Worm (Caenorhabditis elegans) whole organism, L4 larva: ENCODE results near the gene arrd-13.

Experiments used
- F26F4.8 ChIP-seq: fragments of 200-800 bp; sonication (Bioruptor generic); conservative IDR thresholded peaks from 2 replicates; pipeline ENCODE4 v1.3.6; 2022; ENCODE audit warnings: missing genetic modification characterization, missing compliant biosample characterization
- R02D3.7 ChIP-seq: fragments of 150-350 bp; sonication (generic microtip); optimal IDR thresholded peaks from 3 replicates; lab custom pipeline; 2014; ENCODE audit warnings: missing biosample characterization, missing genetic modification characterization
- Y48G9A.11 ChIP-seq: fragments of 200-800 bp; sonication (Bioruptor generic); IDR thresholded peaks from 2 replicates; pipeline ENCODE4 v1.3.6; 2022; ENCODE audit warnings: missing genetic modification reagents, missing genetic modification characterization, missing compliant biosample characterization
- ZK337.2 ChIP-seq: fragments of 200-800 bp; sonication (Bioruptor generic); IDR thresholded peaks from 2 replicates; pipeline ENCODE4 v1.3.6; 2022; ENCODE audit warnings: missing genetic modification reagents, missing genetic modification characterization, missing compliant biosample characterization
- ceh-20 ChIP-seq: fragments of 200-800 bp; sonication (Bioruptor generic); IDR thresholded peaks from 2 replicates; pipeline ENCODE4 v1.3.6; 2022; ENCODE audit warnings: missing genetic modification reagents, missing genetic modification characterization, missing compliant biosample characterization
- ceh-32 ChIP-seq: sonication (generic microtip); optimal IDR thresholded peaks from 2 replicates; lab custom pipeline; 2016; ENCODE audit warnings: mild to moderate bottlenecking, missing genetic modification characterization, missing compliant biosample characterization; ENCODE audit not compliant: poor library complexity
- ceh-44 ChIP-seq: fragments of 200-800 bp; sonication (Bioruptor generic); IDR thresholded peaks from 2 replicates; pipeline ENCODE4 v1.3.6; 2022; ENCODE audit warnings: missing genetic modification reagents, missing genetic modification characterization, missing compliant biosample characterization
- ceh-62 ChIP-seq: sonication (generic microtip); optimal IDR thresholded peaks from 2 replicates; lab custom pipeline; 2017; ENCODE audit warnings: missing biosample characterization, missing genetic modification characterization
- cey-2 ChIP-seq: sonication (generic microtip); optimal IDR thresholded peaks from 3 replicates; lab custom pipeline; 2017; ENCODE audit warnings: missing genetic modification characterization, mild to moderate bottlenecking, missing compliant biosample characterization, antibody characterized with exemption, borderline replicate concordance; ENCODE audit not compliant: insufficient read depth
- daf-16 ChIP-seq, 3 experiments: sonication (generic microtip); optimal IDR thresholded peaks; 2 replicates each; lab custom pipeline; 2016 to 2017; ENCODE audit warnings: missing genetic modification characterization in 3 of 3, missing genetic modification reagents in 3 of 3, mild to moderate bottlenecking in 2 of 3, missing compliant biosample characterization in 2 of 3, missing biosample characterization in 1 of 3, moderate library complexity in 1 of 3
- daf-8 ChIP-seq: fragments of 200-800 bp; sonication (Bioruptor generic); IDR thresholded peaks from 2 replicates; pipeline ENCODE4 v1.3.6; 2022; ENCODE audit warnings: missing genetic modification characterization, missing compliant biosample characterization
- dmd-8 ChIP-seq: fragments of 200-800 bp; sonication (Bioruptor generic); IDR thresholded peaks from 2 replicates; pipeline ENCODE4 v1.3.6; 2022; ENCODE audit warnings: missing genetic modification characterization, missing compliant biosample characterization
- dmd-9 ChIP-seq: fragments of 200-800 bp; sonication (Bioruptor generic); IDR thresholded peaks from 2 replicates; pipeline ENCODE4 v1.3.6; 2022; ENCODE audit warnings: missing genetic modification reagents, missing genetic modification characterization, missing compliant biosample characterization
- dpl-1 ChIP-seq: fragments of 150-350 bp; optimal IDR thresholded peaks from 2 replicates; lab custom pipeline; 2014; ENCODE audit warnings: missing biosample characterization, missing genetic modification reagents, missing genetic modification characterization
- dve-1 ChIP-seq: sonication (generic microtip); optimal IDR thresholded peaks from 2 replicates; lab custom pipeline; 2017; ENCODE audit warnings: antibody characterized with exemption, mild to moderate bottlenecking, missing genetic modification characterization, missing compliant biosample characterization; ENCODE audit not compliant: insufficient read depth
- fkh-10 ChIP-seq: fragments of 150-350 bp; optimal IDR thresholded peaks from 2 replicates; lab custom pipeline; 2014; ENCODE audit warnings: missing biosample characterization, missing genetic modification reagents, missing genetic modification characterization
- gei-8 ChIP-seq: fragments of 200-800 bp; sonication (Bioruptor generic); optimal IDR thresholded peaks from 2 replicates; lab custom pipeline; 2018; ENCODE audit warnings: mild to moderate bottlenecking, missing genetic modification characterization, missing compliant biosample characterization
- hlh-11 ChIP-seq: fragments of 200-800 bp; sonication (Bioruptor generic); optimal IDR thresholded peaks from 2 replicates; lab custom pipeline; 2018; ENCODE audit warnings: mild to moderate bottlenecking, missing genetic modification characterization, missing compliant biosample characterization
- hlh-30 ChIP-seq: sonication (generic microtip); optimal IDR thresholded peaks from 2 replicates; lab custom pipeline; 2017; ENCODE audit warnings: antibody characterized with exemption, mild to moderate bottlenecking, missing genetic modification characterization, missing compliant biosample characterization; ENCODE audit not compliant: insufficient read depth
- jun-1 ChIP-seq: fragments of 150-350 bp; optimal IDR thresholded peaks from 2 replicates; lab custom pipeline; 2014; ENCODE audit warnings: missing biosample characterization, missing genetic modification reagents, missing genetic modification characterization
- lim-7 ChIP-seq: fragments of 200-800 bp; sonication (Bioruptor generic); IDR thresholded peaks from 2 replicates; pipeline ENCODE4 v1.3.6; 2022; ENCODE audit warnings: missing genetic modification characterization, missing compliant biosample characterization
- lin-1 ChIP-seq: fragments of 200-800 bp; sonication (Bioruptor generic); IDR thresholded peaks from 2 replicates; pipeline ENCODE4 v1.3.6; 2022; ENCODE audit warnings: missing genetic modification reagents, missing genetic modification characterization, missing compliant biosample characterization
- lin-38 ChIP-seq: fragments of 200-800 bp; sonication (Bioruptor generic); IDR thresholded peaks from 2 replicates; pipeline ENCODE4 v1.3.6; 2022; ENCODE audit warnings: missing genetic modification reagents, missing genetic modification characterization, missing compliant biosample characterization
- lir-3 ChIP-seq: sonication (generic microtip); optimal IDR thresholded peaks from 2 replicates; lab custom pipeline; 2016; ENCODE audit warnings: mild to moderate bottlenecking, missing genetic modification characterization, missing compliant biosample characterization
- lsy-2 ChIP-seq, 2 experiments: fragments of 150-350 bp in 1 of 2; sonication (generic microtip) in 1 of 2; optimal IDR thresholded peaks; 2 replicates each; lab custom pipeline; 2014 to 2017; ENCODE audit warnings: missing biosample characterization in 2 of 2, missing genetic modification characterization in 2 of 2
- madf-5 ChIP-seq, 2 experiments: fragments of 200-800 bp; sonication (Bioruptor generic); IDR thresholded peaks; 2 replicates each; pipeline ENCODE4 v1.3.6; 2022; ENCODE audit warnings: missing compliant biosample characterization in 2 of 2, missing genetic modification characterization in 2 of 2
- mdt-29 ChIP-seq: fragments of 200-800 bp; sonication (Bioruptor generic); IDR thresholded peaks from 2 replicates; pipeline ENCODE4 v1.3.6; 2022; ENCODE audit warnings: missing genetic modification reagents, missing genetic modification characterization, missing compliant biosample characterization
- mes-2 ChIP-seq: sonication (generic microtip); optimal IDR thresholded peaks from 2 replicates; lab custom pipeline; 2016; ENCODE audit warnings: missing genotype, mild to moderate bottlenecking, missing genetic modification characterization, missing compliant biosample characterization; ENCODE audit not compliant: poor library complexity, severe bottlenecking
- mxl-2 ChIP-seq: fragments of 200-800 bp; sonication (Bioruptor generic); conservative IDR thresholded peaks from 2 replicates; pipeline ENCODE4 v1.3.6; 2022; ENCODE audit warnings: missing genetic modification reagents, missing genetic modification characterization, missing compliant biosample characterization
- nhr-237 ChIP-seq: sonication (generic microtip); optimal IDR thresholded peaks from 2 replicates; lab custom pipeline; 2017; ENCODE audit warnings: missing biosample characterization, missing genetic modification characterization
- nhr-28 ChIP-seq: fragments of 150-350 bp; optimal IDR thresholded peaks from 2 replicates; lab custom pipeline; 2014; ENCODE audit warnings: missing biosample characterization, missing genetic modification characterization
- php-3 ChIP-seq: fragments of 200-800 bp; sonication (Bioruptor generic); IDR thresholded peaks from 2 replicates; pipeline ENCODE4 v1.3.6; 2022; ENCODE audit warnings: missing genetic modification reagents, missing genetic modification characterization, missing compliant biosample characterization
- sdz-12 ChIP-seq: fragments of 200-800 bp; sonication (Bioruptor generic); optimal IDR thresholded peaks from 2 replicates; lab custom pipeline; 2018; ENCODE audit warnings: mild to moderate bottlenecking, missing genetic modification characterization, missing compliant biosample characterization
- snpc-1.2 ChIP-seq: fragments of 200-800 bp; sonication (Bioruptor generic); IDR thresholded peaks from 2 replicates; pipeline ENCODE4 v1.3.6; 2022; ENCODE audit warnings: missing genetic modification reagents, missing genetic modification characterization, missing compliant biosample characterization
- snpc-4 ChIP-seq: fragments of 150-350 bp; optimal IDR thresholded peaks from 2 replicates; lab custom pipeline; 2014; ENCODE audit warnings: missing biosample characterization, missing genetic modification characterization
- spr-1 ChIP-seq: sonication (generic microtip); optimal IDR thresholded peaks from 2 replicates; lab custom pipeline; 2016; ENCODE audit warnings: mild to moderate bottlenecking, missing genetic modification characterization, missing compliant biosample characterization
- spr-3 ChIP-seq: fragments of 200-800 bp; sonication (Bioruptor generic); optimal IDR thresholded peaks from 2 replicates; lab custom pipeline; 2018; ENCODE audit warnings: mild to moderate bottlenecking, missing genetic modification characterization, missing compliant biosample characterization
- unc-130 ChIP-seq: sonication (generic microtip); optimal IDR thresholded peaks from 2 replicates; lab custom pipeline; 2016; ENCODE audit warnings: missing genetic modification reagents, missing genetic modification characterization, missing compliant biosample characterization
- vab-7 ChIP-seq: fragments of 200-800 bp; sonication (Bioruptor generic); IDR thresholded peaks from 2 replicates; pipeline ENCODE4 v1.3.6; 2022; ENCODE audit warnings: missing genetic modification reagents, missing genetic modification characterization, missing compliant biosample characterization
- zfp-2 ChIP-seq: sonication (generic microtip); optimal IDR thresholded peaks from 2 replicates; lab custom pipeline; 2016; ENCODE audit warnings: mild to moderate bottlenecking, missing genetic modification characterization, missing compliant biosample characterization
- zip-11 ChIP-seq: fragments of 200-800 bp; sonication (Bioruptor generic); IDR thresholded peaks from 2 replicates; pipeline ENCODE4 v1.3.6; 2022; ENCODE audit warnings: missing genetic modification characterization, missing compliant biosample characterization
- ztf-7 ChIP-seq: fragments of 150-350 bp; optimal IDR thresholded peaks from 2 replicates; lab custom pipeline; 2014; ENCODE audit warnings: missing biosample characterization, missing genetic modification characterization

Gene arrd-13

DNA sequence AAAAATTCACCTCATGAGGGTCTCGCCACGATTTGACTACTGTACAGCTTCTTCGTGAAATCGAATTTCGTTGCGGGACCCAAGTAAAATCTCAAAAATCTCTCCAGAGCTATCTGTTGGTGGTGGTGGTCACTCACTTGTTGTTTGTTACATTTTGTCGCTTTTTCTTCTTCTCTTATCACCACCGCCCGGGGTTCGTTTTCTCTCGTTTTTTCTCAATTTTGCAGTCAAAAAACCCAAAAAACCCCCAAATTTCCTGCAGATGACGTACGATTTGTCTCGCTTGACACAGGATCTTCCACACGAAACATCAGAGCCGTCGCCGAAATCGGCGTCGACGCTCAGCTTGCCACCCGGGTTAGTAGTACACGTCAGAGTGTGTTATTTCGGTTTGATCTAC is 22.1 kb upstream of the arrd-13 start, which contains the start of gene R06B9.5:
Gene R06B9.5, plus strand, starts transcription at position 232 of the 400 bp plus-strand sequence.
- TF ChIP-seq daf-16 (GFP tag; optimal IDR thresholded peaks at IDR 0.05; lab: Kevin White, UChicago): no peak
- peak; percentile 5 for TF ChIP-seq daf-16 (tag; optimal IDR thresholded peaks at IDR 0.05; lab: Kevin White, UChicago)
- no peak for TF ChIP-seq madf-5 (GFP tag; IDR thresholded peaks at IDR 0.05; lab: Robert Waterston, UW)

DNA sequence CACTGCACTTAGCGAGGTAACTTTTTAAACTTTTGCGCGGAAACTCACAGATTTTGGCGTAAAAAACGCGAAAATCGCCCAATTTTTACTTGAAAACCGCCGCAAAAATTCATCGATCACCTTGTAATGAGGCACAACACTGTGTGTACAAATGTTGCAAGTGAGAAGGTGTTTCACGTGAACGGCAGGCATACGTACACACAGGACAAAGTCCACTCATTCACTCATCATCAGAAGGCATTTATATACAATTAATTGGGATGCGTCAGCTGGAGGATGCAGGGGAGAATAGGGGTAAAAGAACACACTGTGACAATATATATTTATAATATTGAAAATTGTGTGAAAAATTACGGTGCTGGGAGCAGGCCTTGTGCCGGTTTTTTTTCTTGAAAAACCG is 21.3 kb upstream of the arrd-13 start:
- peak; percentile 28 for TF ChIP-seq nhr-28 (tag; lab: Kevin White, UChicago)
- TF ChIP-seq zfp-2: no peak
- TF ChIP-seq lsy-2 (tag; optimal IDR thresholded peaks at IDR 0.05; lab: Kevin White, UChicago): peak in 1 of 2 experiments; percentile 1
- TF ChIP-seq lim-7 (GFP tag; lab: Robert Waterston, UW): no peak
- TF ChIP-seq daf-16 (GFP tag; optimal IDR thresholded peaks at IDR 0.05; lab: Kevin White, UChicago): no peak
- peak; percentile 52 for TF ChIP-seq daf-16 (tag; optimal IDR thresholded peaks at IDR 0.05; lab: Kevin White, UChicago)
- peak; percentile 51; the same call in 1 of the 2 replicates for TF ChIP-seq snpc-1.2 (GFP tag; lab: Robert Waterston, UW)
- peak; percentile 22 for TF ChIP-seq hlh-11 (tag; lab: Kevin White, UChicago)
- TF ChIP-seq mxl-2 (GFP tag; lab: Robert Waterston, UW): peak; percentile 88
- TF ChIP-seq hlh-30 (tag; lab: Kevin White, UChicago): peak; percentile 18
- peak; percentile 34 for TF ChIP-seq dve-1 (tag; lab: Kevin White, UChicago)

- TF ChIP-seq php-3 (GFP tag; lab: Robert Waterston, UW) (peak; percentile 39; the same call in 1 of the 2 replicates), madf-5 (GFP tag; IDR thresholded peaks at IDR 0.05; lab: Robert Waterston, UW) (no peak), dmd-9 (no peak), daf-16 (GFP tag; optimal IDR thresholded peaks at IDR 0.05; lab: Kevin White, UChicago) (no peak), daf-16 (tag; optimal IDR thresholded peaks at IDR 0.05; lab: Kevin White, UChicago) (peak; percentile 99), fkh-10 (no peak), mdt-29 (GFP tag; lab: Robert Waterston, UW) (no peak), lin-1 (GFP tag; lab: Robert Waterston, UW) (0 out of 2 replicates have a peak, but pooled peaks have one; percentile 12), ceh-62 (tag; lab: Kevin White, UChicago) (no peak), ceh-20 (GFP tag; lab: Robert Waterston, UW) (no peak), ZK337.2 (GFP tag; lab: Robert Waterston, UW) (no peak), zfp-2 (no peak), nhr-237 (tag; lab: Kevin White, UChicago) (no peak), unc-130 (GFP tag; lab: Kevin White, UChicago) (no peak), vab-7 (GFP tag; lab: Robert Waterston, UW) (no peak), snpc-4 (no peak), ztf-7 (tag; lab: Kevin White, UChicago) (no peak), spr-3 (no peak), sdz-12 (GFP tag; lab: Kevin White, UChicago) (no peak), ceh-44 (GFP tag; lab: Robert Waterston, UW) (no peak), R02D3.7 (tag; lab: Kevin White, UChicago) (no peak), F26F4.8 (GFP tag; lab: Robert Waterston, UW) (no peak), zip-11 (GFP tag; lab: Robert Waterston, UW) (no peak), jun-1 (tag; lab: Kevin White, UChicago) (no peak), ceh-32 (tag; lab: Kevin White, UChicago) (no peak), cey-2 (no peak), dmd-8 (GFP tag; lab: Robert Waterston, UW) (no peak), nhr-28 (tag; lab: Kevin White, UChicago) (peak; percentile 67), daf-8 (GFP tag; lab: Robert Waterston, UW) (no peak), Y48G9A.11 (GFP tag; lab: Robert Waterston, UW) (no peak), lsy-2 (tag; optimal IDR thresholded peaks at IDR 0.05; lab: Kevin White, UChicago) (peak in 1 of 2 experiments; percentile 1), mes-2 (peak; percentile 29), snpc-1.2 (GFP tag; lab: Robert Waterston, UW) (no peak), spr-1 (tag; lab: Kevin White, UChicago) (no peak), lin-38 (no peak), gei-8 (no peak), lir-3 (tag; lab: Kevin White, UChicago) (no peak), dpl-1 (GFP tag; lab: Kevin White, UChicago) (no peak)
Observed at ce11 chrII:13737751-13738525, 20.3 kb upstream of the arrd-13 start.
